Worm (Caenorhabditis elegans) whole organism, young adult: ENCODE data around the gene R09B5.11.

Experiments used
- F55B11.4 ChIP-seq: sonication (generic microtip); optimal IDR thresholded peaks from 2 replicates; lab custom pipeline; 2016; ENCODE audit warnings: missing compliant biosample characterization, missing genetic modification characterization, borderline replicate concordance; ENCODE audit not compliant: insufficient read depth

Gene R09B5.11

ce11 chrV:1488642-1489041 is 49.6 kb downstream of the R09B5.11 start (continued):
- no peak for TF ChIP-seq F55B11.4 (tag; lab: Kevin White, UChicago)
